Worm (Caenorhabditis elegans) whole organism, midembryonic: ENCODE measurements around the gene Y39G8B.7.

Source experiments
- T22C8.4 ChIP-seq: fragments of 200-800 bp; sonication (Bioruptor generic); IDR thresholded peaks from 2 replicates; pipeline ENCODE4 v1.3.6; 2022; ENCODE audit warnings: missing genetic modification characterization, missing compliant biosample characterization
- flt-1 ChIP-seq: fragments of 200-800 bp; sonication (Bioruptor generic); IDR thresholded peaks from 2 replicates; pipeline ENCODE4 v1.3.6; 2022; ENCODE audit warnings: missing genetic modification characterization, missing compliant biosample characterization
- med-1 ChIP-seq: sonication (generic microtip); optimal IDR thresholded peaks from 2 replicates; lab custom pipeline; 2017; ENCODE audit warnings: missing genetic modification characterization, mild to moderate bottlenecking, missing compliant biosample characterization, antibody characterized with exemption, missing genetic modification reagents; ENCODE audit not compliant: insufficient read depth
- ref-1 ChIP-seq: fragments of 200-800 bp; sonication (Bioruptor generic); conservative IDR thresholded peaks from 2 replicates; pipeline ENCODE4 v1.3.6; 2022; ENCODE audit warnings: missing genetic modification reagents, missing genetic modification characterization, missing compliant biosample characterization
- tab-1 ChIP-seq: fragments of 200-800 bp; sonication (Bioruptor generic); IDR thresholded peaks from 2 replicates; pipeline ENCODE4 v1.3.6; 2022; ENCODE audit warnings: missing genetic modification characterization, missing compliant biosample characterization

- no peak for TF ChIP-seq tab-1 (GFP tag; lab: Robert Waterston, UW)
- TF ChIP-seq med-1 (GFP tag; lab: Kevin White, UChicago) = no peak
- TF ChIP-seq flt-1 (GFP tag; lab: Robert Waterston, UW) = 0 out of 2 replicates have a peak, but pooled peaks have one; percentile 17
- TF ChIP-seq T22C8.4 = no peak
- no peak for TF ChIP-seq ref-1 (GFP tag; lab: Robert Waterston, UW)
Observed at ce11 chrII:14044199-14044598, 49.4 kb upstream of the Y39G8B.7 start.
